Worm (Caenorhabditis elegans) whole organism, L1 larva: Measurements from ENCODE around the gene algn-14.

ENCODE experiments used
- ama-1 ChIP-seq: fragments of 150-350 bp; optimal IDR thresholded peaks from 2 replicates; lab custom pipeline; 2014
- egl-13 ChIP-seq: sonication (generic microtip); optimal IDR thresholded peaks from 2 replicates; lab custom pipeline; 2016; ENCODE audit warnings: missing genotype, missing genetic modification reagents, missing genetic modification characterization, missing compliant biosample characterization
- fkh-10 ChIP-seq: sonication (generic microtip); optimal IDR thresholded peaks from 2 replicates; lab custom pipeline; 2017; ENCODE audit warnings: missing biosample characterization, missing genetic modification reagents, missing genetic modification characterization
- fos-1 ChIP-seq: fragments of 150-350 bp; optimal IDR thresholded peaks from 2 replicates; lab custom pipeline; 2014; ENCODE audit warnings: missing biosample characterization, missing genetic modification characterization
- lin-14 ChIP-seq: fragments of 200-800 bp; sonication (Bioruptor generic); optimal IDR thresholded peaks from 2 replicates; lab custom pipeline; 2018; ENCODE audit warnings: mild to moderate bottlenecking, missing genetic modification characterization, moderate library complexity, missing compliant biosample characterization
- nhr-12 ChIP-seq: sonication (generic microtip); optimal IDR thresholded peaks from 2 replicates; lab custom pipeline; 2017; ENCODE audit warnings: missing biosample characterization, missing genetic modification characterization
- nhr-237 ChIP-seq: fragments of 150-350 bp; optimal IDR thresholded peaks from 2 replicates; lab custom pipeline; 2014; ENCODE audit warnings: missing biosample characterization, missing genetic modification characterization
- nhr-28 ChIP-seq: fragments of 150-350 bp; optimal IDR thresholded peaks from 2 replicates; lab custom pipeline; 2014; ENCODE audit warnings: missing biosample characterization, missing genetic modification characterization
- skn-1 ChIP-seq: fragments of 150-350 bp; optimal IDR thresholded peaks from 2 replicates; lab custom pipeline; 2014; ENCODE audit warnings: missing biosample characterization, missing genetic modification characterization
- snu-23 ChIP-seq: sonication (generic microtip); optimal IDR thresholded peaks from 2 replicates; lab custom pipeline; 2016; ENCODE audit warnings: missing genetic modification characterization, missing compliant biosample characterization
- unc-130 ChIP-seq: fragments of 150-350 bp; optimal IDR thresholded peaks from 2 replicates; lab custom pipeline; 2017; ENCODE audit warnings: missing biosample characterization, missing genetic modification characterization, inconsistent platforms

ce11 chrIV:3833778-3834177, 30.6 kb upstream of the algn-14 start:
- no peak for TF ChIP-seq fos-1
- no peak for TF ChIP-seq fkh-10 (GFP tag; lab: Kevin White, UChicago)
- TF ChIP-seq egl-13: no peak
- TF ChIP-seq snu-23: no peak
- TF ChIP-seq ama-1 (lab: Kevin White, UChicago): no peak
- no peak for TF ChIP-seq skn-1 (tag; lab: Kevin White, UChicago)
- TF ChIP-seq unc-130: no peak
- no peak for TF ChIP-seq nhr-28 (tag; lab: Kevin White, UChicago)
- no peak for TF ChIP-seq nhr-12 (tag; lab: Kevin White, UChicago)
- no peak for TF ChIP-seq nhr-237 (tag; lab: Kevin White, UChicago)
- no peak for TF ChIP-seq lin-14
